Fruit fly (Drosophila melanogaster): Measurements from ENCODE around the gene CG15025.
A peak's percentile ranks its signal among the peaks of the same experiment; 100 is the strongest.

CG15025 gene

dm6 chr3R:19463874-19464549, 26.9 kb downstream of the CG15025 start (continued):
- TF ChIP-seq Hr51 (GFP tag; optimal IDR thresholded peaks at IDR 0.05) (peak; percentile 35 to 58), CG14860 (GFP tag; IDR thresholded peaks at IDR 0.05; ENCODE audit: partially characterized antibody) (no peak), prd (optimal IDR thresholded peaks at IDR 0.05) (no peak), prd (GFP tag; IDR thresholded peaks at IDR 0.05) (peak; percentile 33; the same call in 1 of the 3 replicates), mirr (GFP tag; optimal IDR thresholded peaks at IDR 0.05) (peak; percentile 74), CG8944 (GFP tag; optimal IDR thresholded peaks at IDR 0.05) (peak; percentile 46), CG13894 (tag; optimal IDR thresholded peaks at IDR 0.05) (no peak), cg (GFP tag; optimal IDR thresholded peaks at IDR 0.05) (peak; percentile 52), CG2120 (GFP tag; optimal IDR thresholded peaks at IDR 0.05) (peak; percentile 33), Nf-YC (tag; optimal IDR thresholded peaks at IDR 0.05) (no peak), mld (GFP tag; IDR thresholded peaks at IDR 0.05; ENCODE audit: partially characterized antibody) (no peak), CG13296 (GFP tag; optimal IDR thresholded peaks at IDR 0.05) (peak; percentile 56), kah (GFP tag; optimal IDR thresholded peaks at IDR 0.05) (peak; percentile 69), CG6254 (GFP tag; optimal IDR thresholded peaks at IDR 0.05) (peak; percentile 76), CG8765 (GFP tag; IDR thresholded peaks at IDR 0.05) (no peak), gt (GFP tag; IDR thresholded peaks at IDR 0.05) (no peak), tna (GFP tag; IDR thresholded peaks at IDR 0.05; ENCODE audit: partially characterized antibody) (no peak), bowl (GFP tag; IDR thresholded peaks at IDR 0.05) (no peak), sob (GFP tag; IDR thresholded peaks at IDR 0.05) (no peak), CG4424 (GFP tag; optimal IDR thresholded peaks at IDR 0.05) (peak; percentile 48), CG12236 (GFP tag; optimal IDR thresholded peaks at IDR 0.05) (peak; percentile 72), Bdp1 (GFP tag; optimal IDR thresholded peaks at IDR 0.05) (peak; percentile 45), yki (optimal IDR thresholded peaks at IDR 0.05) (no peak), CG31388 (GFP tag; optimal IDR thresholded peaks at IDR 0.05) (no peak), ap (GFP tag; IDR thresholded peaks at IDR 0.05) (no peak), CG43689 (GFP tag; IDR thresholded peaks at IDR 0.05) (0 out of 2 replicates have a peak, but pooled peaks have one; percentile 37), oc (tag; optimal IDR thresholded peaks at IDR 0.05) (peak; percentile 48), chn (GFP tag; optimal IDR thresholded peaks at IDR 0.05) (no peak), CG34376 (GFP tag; optimal IDR thresholded peaks at IDR 0.05) (no peak), sens (GFP tag) (peak; percentile 94), CG6683 (GFP tag; optimal IDR thresholded peaks at IDR 0.05) (peak; percentile 45), bbx (GFP tag; IDR thresholded peaks at IDR 0.05; ENCODE audit: partially characterized antibody) (no peak), lov (optimal IDR thresholded peaks at IDR 0.05) (no peak), lov (GFP tag; IDR thresholded peaks at IDR 0.05) (peak; percentile 62; the same call in 1 of the 3 replicates), nau (GFP tag; optimal IDR thresholded peaks at IDR 0.05) (peak; percentile 82), chif (GFP tag; optimal IDR thresholded peaks at IDR 0.05) (peak; percentile 29 to 66), Rfx (GFP tag; IDR thresholded peaks at IDR 0.05) (peak; percentile 59; the same call in 1 of the 2 replicates), ems (GFP tag; optimal IDR thresholded peaks at IDR 0.05) (peak; percentile 11), lilli (GFP tag; optimal IDR thresholded peaks at IDR 0.05) (peak; percentile 36), Blimp-1 (GFP tag; optimal IDR thresholded peaks at IDR 0.05) (peak; percentile 76), wdn (GFP tag; IDR thresholded peaks at IDR 0.05) (no peak), zen (tag; optimal IDR thresholded peaks at IDR 0.05) (peak; percentile 88), Elba2 (GFP tag; optimal IDR thresholded peaks at IDR 0.05) (peak; percentile 25), CG4328 (GFP tag; optimal IDR thresholded peaks at IDR 0.05) (peak; percentile 50), chm (GFP tag; IDR thresholded peaks at IDR 0.05) (peak; percentile 76), ato (GFP tag; IDR thresholded peaks at IDR 0.05; ENCODE audit: partially characterized antibody) (no peak), ab (GFP tag; optimal IDR thresholded peaks at IDR 0.05) (no peak), NC2β (GFP tag; optimal IDR thresholded peaks at IDR 0.05) (peak; percentile 69), sens-2 (GFP tag; IDR thresholded peaks at IDR 0.05) (peak; percentile 43; the same call in 1 of the 2 replicates), CG6175 (GFP tag; IDR thresholded peaks at IDR 0.05) (no peak)

Data from whole organism, embryonic.